Fruit fly (Drosophila melanogaster) whole organism, embryonic: ENCODE data around the gene Sf3a2.

Experiments
- B-H2 ChIP-seq: fragments of 200-800 bp; sonication (Bioruptor generic); optimal IDR thresholded peaks from 2 replicates; lab custom pipeline; 2018; ENCODE audit warnings: missing biosample characterization, mild to moderate bottlenecking, missing genetic modification characterization
- CG12104 ChIP-seq: fragments of 200-800 bp; sonication (Bioruptor generic); optimal IDR thresholded peaks from 3 replicates; lab custom pipeline; 2016; ENCODE audit warnings: missing biosample characterization, missing genetic modification characterization
- CG12236 ChIP-seq: fragments of 200-800 bp; sonication (Bioruptor generic); optimal IDR thresholded peaks from 2 replicates; lab custom pipeline; 2016; ENCODE audit warnings: missing biosample characterization, missing genetic modification characterization
- CG13296 ChIP-seq: fragments of 200-800 bp; sonication (Bioruptor generic); optimal IDR thresholded peaks from 3 replicates; lab custom pipeline; 2018; ENCODE audit warnings: missing biosample characterization, mild to moderate bottlenecking, missing genetic modification characterization
- CG13775 ChIP-seq: fragments of 200-800 bp; sonication (Bioruptor generic); optimal IDR thresholded peaks from 3 replicates; lab custom pipeline; 2017; ENCODE audit warnings: missing biosample characterization, mild to moderate bottlenecking, missing genetic modification characterization
- CG15601 ChIP-seq: fragments of 200-800 bp; sonication (Bioruptor generic); optimal IDR thresholded peaks from 3 replicates; lab custom pipeline; 2019; ENCODE audit warnings: missing biosample characterization, mild to moderate bottlenecking, missing genetic modification characterization, moderate library complexity
- CG16863 ChIP-seq: fragments of 200-800 bp; sonication (Bioruptor generic); optimal IDR thresholded peaks from 3 replicates; lab custom pipeline; 2016; ENCODE audit warnings: missing biosample characterization, missing genetic modification characterization
- CG1832 ChIP-seq: fragments of 200-800 bp; sonication (Bioruptor generic); optimal IDR thresholded peaks from 2 replicates; lab custom pipeline; 2017; ENCODE audit warnings: missing biosample characterization, mild to moderate bottlenecking, missing genetic modification characterization, inconsistent platforms
- CG2116 ChIP-seq: fragments of 200-800 bp; sonication (Bioruptor generic); optimal IDR thresholded peaks from 3 replicates; lab custom pipeline; 2018; ENCODE audit warnings: missing biosample characterization, mild to moderate bottlenecking, missing genetic modification characterization
- CG31388 ChIP-seq: fragments of 200-800 bp; sonication (Bioruptor generic); optimal IDR thresholded peaks from 2 replicates; lab custom pipeline; 2016; ENCODE audit warnings: missing biosample characterization, missing genetic modification characterization
- CG31441 ChIP-seq: fragments of 200-800 bp; sonication (Bioruptor generic); IDR thresholded peaks from 2 replicates; pipeline ENCODE4 v1.3.6; 2022; ENCODE audit warnings: missing biosample characterization, missing genetic modification characterization
- CG34376 ChIP-seq: fragments of 200-800 bp; sonication (Bioruptor generic); optimal IDR thresholded peaks from 2 replicates; lab custom pipeline; 2018; ENCODE audit warnings: missing biosample characterization, mild to moderate bottlenecking, missing genetic modification characterization
- CG34422 ChIP-seq: fragments of 200-800 bp; sonication (Bioruptor generic); IDR thresholded peaks from 3 replicates; pipeline ENCODE4 v1.3.6; 2022; ENCODE audit warnings: missing biosample characterization, missing genetic modification characterization
- CG3726 ChIP-seq: fragments of 200-800 bp; sonication (Bioruptor generic); IDR thresholded peaks from 3 replicates; pipeline ENCODE4, ENCODE4 v1.3.6; 2022; ENCODE audit warnings: missing biosample characterization, missing genetic modification characterization
- CG3838 ChIP-seq: fragments of 200-800 bp; sonication (Bioruptor generic); optimal IDR thresholded peaks from 3 replicates; lab custom pipeline; 2016; ENCODE audit warnings: missing biosample characterization, missing genetic modification characterization
- CG7839 ChIP-seq: fragments of 200-800 bp; sonication (Bioruptor generic); optimal IDR thresholded peaks from 3 replicates; lab custom pipeline; 2018; ENCODE audit warnings: missing biosample characterization, mild to moderate bottlenecking, missing genetic modification characterization, moderate library complexity
- CG9932 ChIP-seq: fragments of 200-800 bp; sonication (Bioruptor generic); IDR thresholded peaks from 2 replicates; pipeline ENCODE4 v1.3.6; 2022; ENCODE audit warnings: missing biosample characterization, missing genetic modification characterization
- CTCF ChIP-seq: fragments of 200-800 bp; sonication (Bioruptor generic); optimal IDR thresholded peaks from 2 replicates; lab custom pipeline; 2017; ENCODE audit warnings: missing biosample characterization, mild to moderate bottlenecking, missing genetic modification characterization, moderate library complexity
- CkIIα-i1 ChIP-seq: fragments of 200-800 bp; sonication (Bioruptor generic); IDR thresholded peaks from 2 replicates; pipeline ENCODE4 v1.3.6; 2022; ENCODE audit warnings: missing biosample characterization, missing genetic modification characterization
- Fer3 ChIP-seq: fragments of 200-800 bp; sonication (Bioruptor generic); optimal IDR thresholded peaks from 2 replicates; lab custom pipeline; 2018; ENCODE audit warnings: missing biosample characterization, mild to moderate bottlenecking, missing genetic modification characterization, moderate library complexity
- GATAe ChIP-seq: fragments of 200-800 bp; sonication (Bioruptor generic); conservative IDR thresholded peaks from 2 replicates; pipeline ENCODE4 v1.3.6; 2022; ENCODE audit warnings: missing biosample characterization, missing genetic modification characterization
- Hmr ChIP-seq: fragments of 200-800 bp; sonication (Bioruptor generic); optimal IDR thresholded peaks from 3 replicates; lab custom pipeline; 2017; ENCODE audit warnings: mild to moderate bottlenecking, missing biosample characterization, missing genetic modification reagents, missing genetic modification characterization
- Lim3 ChIP-seq: fragments of 200-800 bp; sonication (Bioruptor generic); IDR thresholded peaks from 2 replicates; pipeline ENCODE4 v1.3.6; 2022; ENCODE audit warnings: missing biosample characterization, missing genetic modification characterization
- MESR4 ChIP-seq: fragments of 200-800 bp; sonication (Bioruptor generic); optimal IDR thresholded peaks from 2 replicates; lab custom pipeline; 2018; ENCODE audit warnings: missing biosample characterization, mild to moderate bottlenecking, missing genetic modification characterization, moderate library complexity
- Max ChIP-seq: fragments of 200-800 bp; sonication (Bioruptor generic); optimal IDR thresholded peaks from 2 replicates; lab custom pipeline; 2016; ENCODE audit warnings: missing biosample characterization, mild to moderate bottlenecking, missing genetic modification characterization
- Med ChIP-seq: fragments of 200-800 bp; sonication (Bioruptor generic); peaks from one replicate; lab custom pipeline; 2016; ENCODE audit warnings: missing biosample characterization, missing genetic modification characterization, mild to moderate bottlenecking, inconsistent platforms, moderate library complexity
- Nf-YB ChIP-seq: fragments of 200-800 bp; sonication (Bioruptor generic); optimal IDR thresholded peaks from 3 replicates; lab custom pipeline; 2019; ENCODE audit warnings: missing biosample characterization, mild to moderate bottlenecking, missing genetic modification characterization, moderate library complexity
- PHDP ChIP-seq: fragments of 200-800 bp; sonication (Bioruptor generic); optimal IDR thresholded peaks from 3 replicates; lab custom pipeline; 2018; ENCODE audit warnings: missing biosample characterization, mild to moderate bottlenecking, missing genetic modification characterization, moderate library complexity
- Six4 ChIP-seq: fragments of 200-800 bp; sonication (Bioruptor generic); optimal IDR thresholded peaks from 2 replicates; lab custom pipeline; 2016; ENCODE audit warnings: missing biosample characterization, missing genetic modification characterization
- aop ChIP-seq: fragments of 200-800 bp; sonication (Bioruptor generic); IDR thresholded peaks from 2 replicates; pipeline ENCODE4 v1.3.6; 2022; ENCODE audit warnings: missing biosample characterization, missing genetic modification characterization
- bbx ChIP-seq: fragments of 200-800 bp; sonication (Bioruptor generic); IDR thresholded peaks from 2 replicates; pipeline ENCODE4 v1.3.6; 2022; ENCODE audit warnings: missing biosample characterization, missing genetic modification characterization; ENCODE audit not compliant: partially characterized antibody
- dimm ChIP-seq: fragments of 200-800 bp; sonication (Bioruptor generic); IDR thresholded peaks from 2 replicates; pipeline ENCODE4 v1.3.6; 2022; ENCODE audit warnings: missing biosample characterization, missing genetic modification characterization
- dm ChIP-seq: fragments of 200-800 bp; sonication (Bioruptor generic); optimal IDR thresholded peaks from 3 replicates; lab custom pipeline; 2016; ENCODE audit warnings: missing biosample characterization, missing genetic modification characterization
- dysf ChIP-seq: fragments of 200-800 bp; sonication (Bioruptor generic); IDR thresholded peaks from 3 replicates; pipeline ENCODE4 v1.3.6; 2022; ENCODE audit warnings: missing biosample characterization, missing genetic modification characterization
- fd96Cb ChIP-seq: fragments of 200-800 bp; sonication (Bioruptor generic); optimal IDR thresholded peaks from 2 replicates; lab custom pipeline; 2018; ENCODE audit warnings: missing biosample characterization, mild to moderate bottlenecking, missing genetic modification characterization, moderate library complexity
- gsb ChIP-seq: fragments of 200-800 bp; sonication (Bioruptor generic); IDR thresholded peaks from 2 replicates; pipeline ENCODE4 v1.3.6; 2022; ENCODE audit warnings: missing biosample characterization, missing genetic modification characterization
- inv ChIP-seq: fragments of 200-800 bp; sonication (Bioruptor generic); IDR thresholded peaks from 2 replicates; pipeline ENCODE4 v1.3.6; 2022; ENCODE audit warnings: missing biosample characterization, missing genetic modification characterization; ENCODE audit not compliant: partially characterized antibody
- jing ChIP-seq: fragments of 200-800 bp; sonication (Bioruptor generic); optimal IDR thresholded peaks from 2 replicates; lab custom pipeline; 2018; ENCODE audit warnings: missing biosample characterization, mild to moderate bottlenecking, missing genetic modification characterization
- lilli ChIP-seq: fragments of 200-800 bp; sonication (Bioruptor generic); optimal IDR thresholded peaks from 3 replicates; lab custom pipeline; 2016; ENCODE audit warnings: missing biosample characterization, missing genetic modification characterization
- lov ChIP-seq, 2 experiments: fragments of 200-800 bp in 1 of 2; fragments of >200 bp in 1 of 2; sonication (Bioruptor generic) in 1 of 2; IDR thresholded peaks in 1 of 2; optimal IDR thresholded peaks in 1 of 2; 2 replicates in 1 of 2; 3 replicates in 1 of 2; pipeline versions ENCODE4 v1.3.6 to Lab custom; 2017 to 2022; ENCODE audit warnings: missing biosample characterization in 1 of 2, missing genetic modification characterization in 1 of 2
- nerfin-1 ChIP-seq: fragments of 200-800 bp; sonication (Bioruptor generic); optimal IDR thresholded peaks from 3 replicates; lab custom pipeline; 2019; ENCODE audit warnings: missing biosample characterization, mild to moderate bottlenecking, missing genetic modification characterization, moderate library complexity
- phol ChIP-seq: fragments of 200-800 bp; sonication (Bioruptor generic); optimal IDR thresholded peaks from 3 replicates; lab custom pipeline; 2018; ENCODE audit warnings: missing biosample characterization, mild to moderate bottlenecking, missing genetic modification characterization, moderate library complexity
- pita ChIP-seq: fragments of 200-800 bp; sonication (Bioruptor generic); optimal IDR thresholded peaks from 2 replicates; lab custom pipeline; 2017; ENCODE audit warnings: missing biosample characterization, mild to moderate bottlenecking, missing genetic modification characterization
- ranshi ChIP-seq: fragments of 200-800 bp; sonication (Bioruptor generic); IDR thresholded peaks from 2 replicates; pipeline ENCODE4 v1.3.6; 2022; ENCODE audit warnings: missing biosample characterization, missing genetic modification characterization
- repo ChIP-seq: fragments of 200-800 bp; sonication (Bioruptor generic); optimal IDR thresholded peaks from 2 replicates; lab custom pipeline; 2016; ENCODE audit warnings: missing biosample characterization, missing genetic modification characterization
- row ChIP-seq: fragments of 200-800 bp; sonication (Bioruptor generic); IDR thresholded peaks from 3 replicates; pipeline ENCODE4 v1.3.6; 2022; ENCODE audit warnings: missing biosample characterization, missing genetic modification characterization
- salm ChIP-seq: fragments of 200-800 bp; sonication (Bioruptor generic); optimal IDR thresholded peaks from 2 replicates; lab custom pipeline; 2018; ENCODE audit warnings: missing biosample characterization, mild to moderate bottlenecking, missing genetic modification characterization
- scrt ChIP-seq: fragments of 200-800 bp; sonication (Bioruptor generic); optimal IDR thresholded peaks from 2 replicates; lab custom pipeline; 2018; ENCODE audit warnings: missing biosample characterization, mild to moderate bottlenecking, missing genetic modification characterization, moderate library complexity
- slou ChIP-seq: fragments of 200-800 bp; sonication (Bioruptor generic); optimal IDR thresholded peaks from 3 replicates; lab custom pipeline; 2016; ENCODE audit warnings: missing biosample characterization, missing genetic modification characterization
- sr ChIP-seq: fragments of 200-800 bp; sonication (Bioruptor generic); IDR thresholded peaks from 3 replicates; pipeline ENCODE4 v1.3.6; 2022; ENCODE audit warnings: missing biosample characterization, missing genetic modification characterization
- usp ChIP-seq: fragments of >200 bp; optimal IDR thresholded peaks from 2 replicates; lab custom pipeline; 2017; ENCODE audit warnings: missing biosample characterization, missing genetic modification characterization
- wek ChIP-seq: fragments of 200-800 bp; sonication (Bioruptor generic); optimal IDR thresholded peaks from 3 replicates; lab custom pipeline; 2018; ENCODE audit warnings: missing biosample characterization, mild to moderate bottlenecking, missing genetic modification characterization, moderate library complexity

The Sf3a2 gene

dm6 chr3L:12806290-12806743 is 7.5 kb downstream of the Sf3a2 start (continued):
- no peak for TF ChIP-seq jing (GFP tag; lab: Kevin White, UChicago)
- no peak for TF ChIP-seq repo
- TF ChIP-seq Six4 (GFP tag; lab: Kevin White, UChicago) = peak; percentile 65
- TF ChIP-seq Max (GFP tag; lab: Kevin White, UChicago) = no peak
- TF ChIP-seq CG3838 (GFP tag; lab: Kevin White, UChicago) = no peak
- TF ChIP-seq CG12104 (GFP tag; lab: Kevin White, UChicago) = no peak
- TF ChIP-seq scrt (GFP tag; lab: Kevin White, UChicago) = no peak
- TF ChIP-seq CTCF (GFP tag; lab: Kevin White, UChicago) = peak; percentile 7
- peak; percentile 28 for TF ChIP-seq MESR4 (GFP tag; lab: Kevin White, UChicago)
- TF ChIP-seq phol (tag; lab: Kevin White, UChicago) = peak; percentile 34
- TF ChIP-seq CG13296 (GFP tag; lab: Kevin White, UChicago) = peak; percentile 11
- peak; percentile 78 for TF ChIP-seq CG31441 (GFP tag; lab: Robert Waterston, UW)
- no peak for TF ChIP-seq sr (GFP tag; lab: Robert Waterston, UW)
- peak; percentile 44; the same call in 1 of the 3 replicates for TF ChIP-seq dysf (GFP tag; lab: Robert Waterston, UW)
- TF ChIP-seq Med (GFP tag; lab: Kevin White, UChicago) = peak; percentile 75
- no peak for TF ChIP-seq CG16863
- no peak for TF ChIP-seq CG9932 (GFP tag; lab: Robert Waterston, UW)
- peak; percentile 56 for TF ChIP-seq CG15601 (tag; lab: Kevin White, UChicago)
- no peak for TF ChIP-seq aop (GFP tag; lab: Robert Waterston, UW)
- TF ChIP-seq salm (tag; lab: Kevin White, UChicago) = peak; percentile 33
- TF ChIP-seq ranshi (GFP tag; lab: Robert Waterston, UW) = no peak
- peak; percentile 72 for TF ChIP-seq row (GFP tag; lab: Robert Waterston, UW)
- TF ChIP-seq usp (GFP tag; lab: Kevin White, UChicago) = no peak
- peak; percentile 35 for TF ChIP-seq Fer3 (tag; lab: Kevin White, UChicago)
- TF ChIP-seq CG12236 (GFP tag; lab: Kevin White, UChicago) = no peak
- no peak for TF ChIP-seq lov (optimal IDR thresholded peaks at IDR 0.05; lab: Kevin White, UChicago)
- TF ChIP-seq lov (GFP tag; IDR thresholded peaks at IDR 0.05; lab: Robert Waterston, UW) = no peak; the same call in 2 of the 3 replicates
- no peak for TF ChIP-seq CG31388 (GFP tag; lab: Kevin White, UChicago)
- TF ChIP-seq CkIIα-i1 = no peak
- TF ChIP-seq dimm (GFP tag; lab: Robert Waterston, UW) = no peak
- TF ChIP-seq Nf-YB (GFP tag; lab: Kevin White, UChicago) = peak; percentile 20
- TF ChIP-seq lilli = peak; percentile 33
- peak; percentile 63 for TF ChIP-seq CG7839 (tag; lab: Kevin White, UChicago)
- peak; percentile 49 for TF ChIP-seq fd96Cb (tag; lab: Kevin White, UChicago)
- no peak; the same call in 2 of the 3 replicates for TF ChIP-seq CG34422
- no peak for TF ChIP-seq bbx (GFP tag; lab: Robert Waterston, UW)
- no peak for TF ChIP-seq CG13775 (GFP tag; lab: Kevin White, UChicago)
- no peak for TF ChIP-seq CG1832 (GFP tag; lab: Kevin White, UChicago)
- TF ChIP-seq wek (GFP tag; lab: Kevin White, UChicago) = no peak
- TF ChIP-seq GATAe (GFP tag; lab: Robert Waterston, UW) = no peak
- no peak for TF ChIP-seq dm (GFP tag; lab: Kevin White, UChicago)
- no peak for TF ChIP-seq B-H2 (GFP tag; lab: Kevin White, UChicago)
- TF ChIP-seq CG3726 = no peak
- TF ChIP-seq inv (GFP tag; lab: Robert Waterston, UW) = no peak
- no peak for TF ChIP-seq slou
- peak; percentile 22 for TF ChIP-seq nerfin-1
- TF ChIP-seq Lim3 (GFP tag; lab: Robert Waterston, UW) = no peak
- no peak for TF ChIP-seq gsb (GFP tag; lab: Robert Waterston, UW)
- peak; percentile 76 for TF ChIP-seq PHDP
- TF ChIP-seq pita (GFP tag; lab: Kevin White, UChicago) = no peak
- peak; percentile 72 for TF ChIP-seq CG34376 (GFP tag; lab: Kevin White, UChicago)
- no peak for TF ChIP-seq Hmr (GFP tag; lab: Kevin White, UChicago)
- peak; percentile 27 for TF ChIP-seq CG2116 (GFP tag; lab: Kevin White, UChicago)
